Fruit fly (Drosophila melanogaster) whole organism, embryonic: ENCODE data around the gene Mtl.
A peak's percentile ranks its signal among the peaks of the same experiment; 100 is the strongest.

ENCODE experiments used
- Atf3 ChIP-seq: fragments of 200-800 bp; sonication (Bioruptor generic); optimal IDR thresholded peaks from 3 replicates; lab custom pipeline; 2016; ENCODE audit warnings: missing biosample characterization, missing genetic modification characterization
- Bgb ChIP-seq: fragments of 200-800 bp; sonication (Bioruptor generic); IDR thresholded peaks from 2 replicates; pipeline ENCODE4 v1.3.6; 2022; ENCODE audit warnings: missing biosample characterization, missing genetic modification characterization; ENCODE audit not compliant: partially characterized antibody
- CG10147 ChIP-seq: fragments of 200-800 bp; sonication (Bioruptor generic); optimal IDR thresholded peaks from 2 replicates; lab custom pipeline; 2019; ENCODE audit warnings: missing biosample characterization, mild to moderate bottlenecking, missing genetic modification characterization, moderate library complexity
- CG11695 ChIP-seq: fragments of 200-800 bp; sonication (Bioruptor generic); IDR thresholded peaks from 3 replicates; pipeline ENCODE4 v1.3.6; 2022; ENCODE audit warnings: missing biosample characterization, missing genetic modification characterization
- CG12942 ChIP-seq: fragments of 200-800 bp; sonication (Bioruptor generic); optimal IDR thresholded peaks from 3 replicates; lab custom pipeline; 2016; ENCODE audit warnings: missing biosample characterization, missing genetic modification characterization
- CG13624 ChIP-seq: fragments of 200-800 bp; sonication (Bioruptor generic); optimal IDR thresholded peaks from 2 replicates; lab custom pipeline; 2016; ENCODE audit warnings: missing biosample characterization, missing genetic modification characterization
- CG14050 ChIP-seq: fragments of 200-800 bp; sonication (Bioruptor generic); IDR thresholded peaks from 3 replicates; pipeline ENCODE4 v1.3.6; 2022; ENCODE audit warnings: missing biosample characterization, missing genetic modification characterization
- CG14860 ChIP-seq: fragments of 200-800 bp; sonication (Bioruptor generic); IDR thresholded peaks from 3 replicates; pipeline ENCODE4 v1.3.6; 2022; ENCODE audit warnings: missing biosample characterization, missing genetic modification characterization; ENCODE audit not compliant: partially characterized antibody
- CG15514 ChIP-seq: fragments of 200-800 bp; sonication (Bioruptor generic); optimal IDR thresholded peaks from 3 replicates; lab custom pipeline; 2017; ENCODE audit warnings: missing biosample characterization, missing genetic modification characterization, mild to moderate bottlenecking, moderate library complexity, missing genetic modification reagents
- CG18476 ChIP-seq: fragments of 200-800 bp; sonication (Bioruptor generic); optimal IDR thresholded peaks from 2 replicates; lab custom pipeline; 2016; ENCODE audit warnings: missing biosample characterization, mild to moderate bottlenecking, missing genetic modification characterization
- CG2120 ChIP-seq: fragments of 200-800 bp; sonication (Bioruptor generic); optimal IDR thresholded peaks from 3 replicates; lab custom pipeline; 2016; ENCODE audit warnings: missing biosample characterization, missing genetic modification characterization
- CG42726 ChIP-seq: fragments of 200-800 bp; sonication (Bioruptor generic); IDR thresholded peaks from 2 replicates; pipeline ENCODE4 v1.3.6; 2022; ENCODE audit warnings: missing biosample characterization, missing genetic modification characterization; ENCODE audit not compliant: partially characterized antibody
- CG6791 ChIP-seq: fragments of 200-800 bp; sonication (Bioruptor generic); IDR thresholded peaks from 3 replicates; pipeline ENCODE4 v1.3.6; 2022; ENCODE audit warnings: missing biosample characterization, missing genetic modification characterization; ENCODE audit not compliant: partially characterized antibody
- CG7357 ChIP-seq: fragments of 200-800 bp; sonication (Bioruptor generic); IDR thresholded peaks from 3 replicates; pipeline ENCODE4 v1.3.6; 2022; ENCODE audit warnings: missing biosample characterization, missing genetic modification characterization
- CG8290 ChIP-seq, 3 experiments: fragments of 200-800 bp; sonication (Bioruptor generic); optimal IDR thresholded peaks; 2 replicates each; lab custom pipeline; 2016 to 2019; ENCODE audit warnings: missing biosample characterization in 3 of 3, missing genetic modification characterization in 3 of 3, mild to moderate bottlenecking in 2 of 3, moderate library complexity in 1 of 3
- CG9609 ChIP-seq: fragments of 200-800 bp; sonication (Bioruptor generic); optimal IDR thresholded peaks from 3 replicates; lab custom pipeline; 2016; ENCODE audit warnings: missing biosample characterization, missing genetic modification characterization
- CG9932 ChIP-seq: fragments of 200-800 bp; sonication (Bioruptor generic); IDR thresholded peaks from 2 replicates; pipeline ENCODE4 v1.3.6; 2022; ENCODE audit warnings: missing biosample characterization, missing genetic modification characterization
- CTCF ChIP-seq: fragments of 200-800 bp; sonication (Bioruptor generic); optimal IDR thresholded peaks from 2 replicates; lab custom pipeline; 2017; ENCODE audit warnings: missing biosample characterization, mild to moderate bottlenecking, missing genetic modification characterization, moderate library complexity
- Dfd ChIP-seq, 2 experiments: fragments of >200 bp; optimal IDR thresholded peaks; 2 replicates each; lab custom pipeline; 2017; ENCODE audit warnings: missing biosample characterization in 2 of 2, missing genetic modification characterization in 2 of 2
- HLHmδ ChIP-seq: fragments of 200-800 bp; sonication (Bioruptor generic); optimal IDR thresholded peaks from 2 replicates; lab custom pipeline; 2018; ENCODE audit warnings: missing biosample characterization, mild to moderate bottlenecking, missing genetic modification characterization, moderate library complexity
- Hmr ChIP-seq: fragments of 200-800 bp; sonication (Bioruptor generic); optimal IDR thresholded peaks from 3 replicates; lab custom pipeline; 2017; ENCODE audit warnings: mild to moderate bottlenecking, missing biosample characterization, missing genetic modification reagents, missing genetic modification characterization
- Mad ChIP-seq: fragments of 200-800 bp; sonication (Bioruptor generic); optimal IDR thresholded peaks from 2 replicates; lab custom pipeline; 2016; ENCODE audit warnings: missing biosample characterization, missing genetic modification characterization
- Myb ChIP-seq: fragments of 200-800 bp; sonication (Bioruptor generic); optimal IDR thresholded peaks from 2 replicates; lab custom pipeline; 2016; ENCODE audit warnings: missing biosample characterization, missing genetic modification characterization
- NC2α ChIP-seq: fragments of 200-800 bp; sonication (Bioruptor generic); optimal IDR thresholded peaks from 2 replicates; lab custom pipeline; 2016; ENCODE audit warnings: missing biosample characterization, missing genetic modification characterization
- Opbp ChIP-seq: fragments of 200-800 bp; sonication (Bioruptor generic); IDR thresholded peaks from 3 replicates; pipeline ENCODE4 v1.3.6; 2022; ENCODE audit warnings: missing biosample characterization, missing genetic modification characterization; ENCODE audit not compliant: partially characterized antibody
- Pdp1 ChIP-seq, 2 experiments: fragments of 200-800 bp; sonication (Bioruptor generic); optimal IDR thresholded peaks; 3 replicates each; lab custom pipeline; 2016; ENCODE audit warnings: missing biosample characterization in 2 of 2, missing genetic modification characterization in 2 of 2, mild to moderate bottlenecking in 1 of 2, moderate library complexity in 1 of 2
- ac ChIP-seq: fragments of 200-800 bp; sonication (Bioruptor generic); optimal IDR thresholded peaks from 3 replicates; lab custom pipeline; 2017; ENCODE audit warnings: missing biosample characterization, mild to moderate bottlenecking, missing genetic modification characterization
- bbx ChIP-seq: fragments of 200-800 bp; sonication (Bioruptor generic); IDR thresholded peaks from 2 replicates; pipeline ENCODE4 v1.3.6; 2022; ENCODE audit warnings: missing biosample characterization, missing genetic modification characterization; ENCODE audit not compliant: partially characterized antibody
- cg ChIP-seq: fragments of 200-800 bp; sonication (Bioruptor generic); optimal IDR thresholded peaks from 3 replicates; lab custom pipeline; 2019; ENCODE audit warnings: missing biosample characterization, mild to moderate bottlenecking, missing genetic modification characterization, moderate library complexity
- chinmo ChIP-seq: fragments of 200-800 bp; sonication (Bioruptor generic); IDR thresholded peaks from 4 replicates; pipeline ENCODE4 v1.3.6; 2022; ENCODE audit warnings: missing biosample characterization, missing genetic modification characterization; ENCODE audit not compliant: partially characterized antibody
- ci ChIP-seq: fragments of 200-800 bp; sonication (Bioruptor generic); IDR thresholded peaks from 3 replicates; pipeline ENCODE4 v1.3.6; 2022; ENCODE audit warnings: missing biosample characterization, missing genetic modification characterization
- crp ChIP-seq, 2 experiments: fragments of 200-800 bp; sonication (Bioruptor generic); optimal IDR thresholded peaks; 2 replicates in 1 of 2; 3 replicates in 1 of 2; lab custom pipeline; 2017; ENCODE audit warnings: missing biosample characterization in 2 of 2, missing genetic modification characterization in 2 of 2, mild to moderate bottlenecking in 1 of 2, moderate library complexity in 1 of 2
- ewg ChIP-seq: fragments of 200-800 bp; sonication (Bioruptor generic); optimal IDR thresholded peaks from 3 replicates; lab custom pipeline; 2017; ENCODE audit warnings: mild to moderate bottlenecking, missing biosample characterization, missing genetic modification reagents, missing genetic modification characterization
- gfzf ChIP-seq: fragments of 200-800 bp; sonication (Bioruptor generic); optimal IDR thresholded peaks from 2 replicates; lab custom pipeline; 2016; ENCODE audit warnings: missing biosample characterization, mild to moderate bottlenecking, missing genetic modification characterization, moderate library complexity
- grau ChIP-seq: fragments of 200-800 bp; optimal IDR thresholded peaks from 3 replicates; lab custom pipeline; 2019; ENCODE audit warnings: missing biosample characterization, mild to moderate bottlenecking, missing genetic modification characterization, moderate library complexity
- ken ChIP-seq: fragments of 200-800 bp; sonication (Bioruptor generic); IDR thresholded peaks from 3 replicates; pipeline ENCODE4 v1.3.6; 2022; ENCODE audit warnings: missing biosample characterization, missing genetic modification characterization
- lab ChIP-seq: fragments of 200-800 bp; sonication (Bioruptor generic); optimal IDR thresholded peaks from 3 replicates; lab custom pipeline; 2017; ENCODE audit warnings: missing biosample characterization, missing genetic modification characterization, mild to moderate bottlenecking, moderate library complexity, missing genetic modification reagents
- luna ChIP-seq: fragments of 200-800 bp; sonication (Bioruptor generic); optimal IDR thresholded peaks from 2 replicates; lab custom pipeline; 2016; ENCODE audit warnings: missing biosample characterization, missing genetic modification characterization
- nerfin-1 ChIP-seq: fragments of 200-800 bp; sonication (Bioruptor generic); optimal IDR thresholded peaks from 3 replicates; lab custom pipeline; 2019; ENCODE audit warnings: missing biosample characterization, mild to moderate bottlenecking, missing genetic modification characterization, moderate library complexity
- nerfin-2 ChIP-seq: fragments of 200-800 bp; sonication (Bioruptor generic); IDR thresholded peaks from 2 replicates; pipeline ENCODE4 v1.3.6; 2022; ENCODE audit warnings: missing biosample characterization, missing genetic modification characterization; ENCODE audit not compliant: partially characterized antibody
- onecut ChIP-seq: fragments of 200-800 bp; sonication (Bioruptor generic); IDR thresholded peaks from 2 replicates; pipeline ENCODE4 v1.3.6; 2022; ENCODE audit warnings: missing biosample characterization, missing genetic modification characterization
- otp ChIP-seq: fragments of 200-800 bp; sonication (Bioruptor generic); IDR thresholded peaks from 3 replicates; pipeline ENCODE4, ENCODE4 v1.3.6; 2022; ENCODE audit warnings: missing biosample characterization, missing genetic modification characterization
- pum ChIP-seq: fragments of 200-800 bp; sonication (Bioruptor generic); optimal IDR thresholded peaks from 2 replicates; lab custom pipeline; 2016; ENCODE audit warnings: missing biosample characterization, missing genetic modification characterization
- seq ChIP-seq: fragments of 200-800 bp; sonication (Bioruptor generic); IDR thresholded peaks from 2 replicates; pipeline ENCODE4 v1.3.6; 2022; ENCODE audit warnings: missing biosample characterization, missing genetic modification characterization
- sima ChIP-seq: fragments of 200-800 bp; sonication (Bioruptor generic); optimal IDR thresholded peaks from 2 replicates; lab custom pipeline; 2016; ENCODE audit warnings: missing biosample characterization, missing genetic modification characterization
- sqz ChIP-seq: fragments of 200-800 bp; sonication (Bioruptor generic); optimal IDR thresholded peaks from 3 replicates; lab custom pipeline; 2018; ENCODE audit warnings: missing biosample characterization, mild to moderate bottlenecking, missing genetic modification characterization
- trem ChIP-seq: fragments of 200-800 bp; optimal IDR thresholded peaks from 3 replicates; lab custom pipeline; 2019; ENCODE audit warnings: missing biosample characterization, mild to moderate bottlenecking, missing genetic modification characterization, moderate library complexity

Gene Mtl

DNA sequence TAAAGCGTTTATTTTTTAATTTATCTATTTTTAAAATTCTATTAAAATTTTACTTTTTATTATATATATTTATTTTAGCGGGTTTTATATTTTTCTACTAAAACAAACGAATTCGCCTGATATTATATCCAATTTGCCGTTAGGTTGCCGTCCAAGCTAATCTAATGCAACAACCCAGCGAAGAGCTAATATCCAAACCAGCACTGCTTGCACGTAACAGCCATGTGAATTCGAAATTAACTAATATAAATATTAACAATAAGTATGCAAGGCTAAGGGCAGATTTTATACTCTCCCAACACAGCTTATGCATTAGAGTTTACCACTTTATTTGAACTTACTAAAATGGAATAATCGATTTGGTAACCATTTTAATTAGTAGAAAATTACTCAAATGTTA is 15.5 kb downstream of the Mtl start (continued):
- TF ChIP-seq sima (GFP tag; lab: Kevin White, UChicago) (no peak), CTCF (GFP tag; lab: Kevin White, UChicago) (peak; percentile 63), trem (no peak), CG14050 (no peak), ci (GFP tag; lab: Robert Waterston, UW) (no peak), Mad (GFP tag; lab: Kevin White, UChicago) (no peak), lab (GFP tag; lab: Kevin White, UChicago) (no peak), Atf3 (GFP tag; lab: Kevin White, UChicago) (no peak), HLHmδ (GFP tag; lab: Kevin White, UChicago) (no peak), crp (GFP tag; optimal IDR thresholded peaks at IDR 0.05; lab: Kevin White, UChicago) (no peak), NC2α (GFP tag; lab: Kevin White, UChicago) (no peak), pum (GFP tag; lab: Kevin White, UChicago) (no peak), Myb (GFP tag; lab: Kevin White, UChicago) (peak; percentile 92), CG18476 (GFP tag; lab: Kevin White, UChicago) (no peak), CG11695 (GFP tag; lab: Robert Waterston, UW) (no peak), CG7357 (GFP tag; lab: Robert Waterston, UW) (no peak), Hmr (GFP tag; lab: Kevin White, UChicago) (no peak), ken (no peak), CG8290 (GFP tag; optimal IDR thresholded peaks at IDR 0.05; lab: Kevin White, UChicago) (no peak), CG8290 (tag; optimal IDR thresholded peaks at IDR 0.05; lab: Kevin White, UChicago) (peak in 1 of 2 experiments; percentile 67), CG12942 (no peak), Dfd (GFP tag; optimal IDR thresholded peaks at IDR 0.05; lab: Kevin White, UChicago) (no peak)
- TF ChIP-seq, all 482 proteins: peak for 16

DNA sequence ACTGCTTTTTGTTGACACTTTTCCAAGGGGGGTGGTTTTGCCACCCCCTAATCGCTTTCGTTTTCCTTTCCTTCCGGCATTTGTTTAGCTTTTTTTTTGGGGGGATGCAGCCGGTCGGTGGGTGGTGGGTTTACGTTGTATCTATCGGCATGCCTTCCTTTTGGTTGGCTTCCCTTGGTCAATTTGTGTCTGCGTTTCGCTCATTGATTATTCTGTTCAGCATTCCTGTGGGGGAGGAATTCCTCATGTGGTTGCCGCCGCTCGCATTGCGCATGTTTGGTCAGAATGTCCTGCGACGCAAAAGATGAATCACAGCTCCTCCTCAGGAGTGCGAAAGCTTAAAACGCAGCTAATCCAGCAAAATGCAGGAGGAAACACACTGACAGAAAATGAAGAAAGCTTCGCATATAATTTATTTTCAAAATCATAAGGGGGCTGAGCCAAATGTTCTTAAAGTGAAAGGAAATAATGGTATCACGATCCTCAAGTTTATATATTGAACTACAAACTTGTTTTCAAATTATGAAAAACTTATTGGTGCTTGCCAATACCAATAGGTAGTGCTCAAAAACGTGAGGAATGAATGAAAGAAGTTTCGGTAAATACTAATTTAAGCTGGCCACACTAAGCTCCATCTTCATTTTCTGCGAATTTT is 16.1 kb downstream of the Mtl start, which contains the start of gene RpS10a:
RpS10a (plus strand) TSS at position 605 of the 655 bp plus-strand sequence.
- TF ChIP-seq ac (GFP tag; lab: Kevin White, UChicago): no peak
- peak; percentile 10 for TF ChIP-seq CG10147 (GFP tag; lab: Kevin White, UChicago)
- no peak for TF ChIP-seq luna
- 0 out of 2 replicates have a peak, but pooled peaks have one; percentile 25 for TF ChIP-seq nerfin-2
- TF ChIP-seq CG15514 (GFP tag; lab: Kevin White, UChicago): peak; percentile 17
- peak; percentile 27 for TF ChIP-seq CG2120 (GFP tag; lab: Kevin White, UChicago)
- peak; percentile 47 for TF ChIP-seq CG13624 (GFP tag; lab: Kevin White, UChicago)
- peak; percentile 57; the same call in 2 of the 3 replicates for TF ChIP-seq Opbp (GFP tag; lab: Robert Waterston, UW)
- peak; percentile 91 for TF ChIP-seq onecut (GFP tag; lab: Robert Waterston, UW)
- TF ChIP-seq ewg (GFP tag; lab: Kevin White, UChicago): peak; percentile 58
- peak; percentile 12 for TF ChIP-seq grau
- TF ChIP-seq cg (GFP tag; lab: Kevin White, UChicago): no peak
- no peak for TF ChIP-seq ci (GFP tag; lab: Robert Waterston, UW)
- peak; percentile 22; the same call in 1 of the 2 replicates for TF ChIP-seq Bgb (GFP tag; lab: Robert Waterston, UW)
- TF ChIP-seq CG9932 (GFP tag; lab: Robert Waterston, UW): 0 out of 2 replicates have a peak, but pooled peaks have one; percentile 5
- no peak for TF ChIP-seq Pdp1 (GFP tag; optimal IDR thresholded peaks at IDR 0.05; lab: Kevin White, UChicago)
- peak; percentile 1 for TF ChIP-seq gfzf (GFP tag; lab: Kevin White, UChicago)
- 0 out of 3 replicates have a peak, but pooled peaks have one; percentile 27 for TF ChIP-seq CG14860 (GFP tag; lab: Robert Waterston, UW)
- peak; percentile 81; the same call in 2 of the 3 replicates for TF ChIP-seq CG6791 (GFP tag; lab: Robert Waterston, UW)
- TF ChIP-seq seq (GFP tag; lab: Robert Waterston, UW): peak; percentile 53; the same call in 1 of the 2 replicates
- TF ChIP-seq chinmo: peak; percentile 79; the same call in 1 of the 4 replicates
- peak; percentile 43; the same call in 1 of the 2 replicates for TF ChIP-seq CG42726 (GFP tag; lab: Robert Waterston, UW)
- TF ChIP-seq otp (GFP tag; lab: Robert Waterston, UW): no peak
- no peak for TF ChIP-seq CG9609 (GFP tag; lab: Kevin White, UChicago)
- peak; percentile 100 for TF ChIP-seq nerfin-1
- TF ChIP-seq sqz (GFP tag; lab: Kevin White, UChicago): peak; percentile 45
- peak; percentile 10 for TF ChIP-seq Hmr (GFP tag; lab: Kevin White, UChicago)
- TF ChIP-seq bbx (GFP tag; lab: Robert Waterston, UW): peak; percentile 87
